Fruit fly (Drosophila melanogaster) whole organism, pupa: ENCODE data around the gene CG14086.

Experiments
- CG12605 ChIP-seq: fragments of 200-800 bp; sonication (Bioruptor generic); IDR thresholded peaks from 2 replicates; pipeline ENCODE4 v1.3.6; 2022; ENCODE audit warnings: missing biosample characterization, missing genetic modification characterization
- CG13204 ChIP-seq: fragments of 200-800 bp; sonication (Bioruptor generic); optimal IDR thresholded peaks from 2 replicates; lab custom pipeline; 2018; ENCODE audit warnings: missing biosample characterization, mild to moderate bottlenecking, missing genetic modification characterization, moderate library complexity
- CG17806 ChIP-seq: fragments of 200-800 bp; sonication (Bioruptor generic); optimal IDR thresholded peaks from 2 replicates; lab custom pipeline; 2018; ENCODE audit warnings: missing biosample characterization, mild to moderate bottlenecking, missing genetic modification characterization, moderate library complexity
- CG32121 ChIP-seq: fragments of 200-800 bp; sonication (Bioruptor generic); IDR thresholded peaks from 2 replicates; pipeline ENCODE4 v1.3.6; 2022; ENCODE audit warnings: missing biosample characterization, missing genetic modification characterization
- D1 ChIP-seq: fragments of 200-800 bp; sonication (Bioruptor generic); optimal IDR thresholded peaks from 2 replicates; lab custom pipeline; 2018; ENCODE audit warnings: missing biosample characterization, mild to moderate bottlenecking, missing genetic modification characterization, moderate library complexity
- EcR ChIP-seq: fragments of 200-800 bp; sonication (Bioruptor generic); optimal IDR thresholded peaks from 3 replicates; lab custom pipeline; 2019; ENCODE audit warnings: missing biosample characterization, missing genetic modification characterization, mild to moderate bottlenecking, moderate library complexity, missing genetic modification reagents
- Ets98B ChIP-seq: fragments of 200-800 bp; sonication (Bioruptor generic); IDR thresholded peaks from 2 replicates; pipeline ENCODE4 v1.3.6; 2022; ENCODE audit warnings: missing biosample characterization, missing genetic modification characterization
- Pif1A ChIP-seq: fragments of 200-800 bp; sonication (Bioruptor generic); optimal IDR thresholded peaks from 3 replicates; lab custom pipeline; 2016; ENCODE audit warnings: missing biosample characterization, missing genetic modification characterization
- fd96Ca ChIP-seq: fragments of 200-800 bp; sonication (Bioruptor generic); IDR thresholded peaks from 3 replicates; pipeline ENCODE4 v1.3.6; 2022; ENCODE audit warnings: missing biosample characterization, missing genetic modification characterization

- TF ChIP-seq Ets98B (GFP tag; lab: Robert Waterston, UW) = no peak
- TF ChIP-seq CG32121 (GFP tag; lab: Robert Waterston, UW) = no peak
- no peak for TF ChIP-seq Pif1A
- no peak for TF ChIP-seq CG13204 (GFP tag; lab: Kevin White, UChicago)
- TF ChIP-seq EcR (GFP tag; lab: Kevin White, UChicago) = no peak
- TF ChIP-seq CG17806 = no peak
- TF ChIP-seq fd96Ca (GFP tag; lab: Robert Waterston, UW) = no peak
- no peak for TF ChIP-seq CG12605
- TF ChIP-seq D1 = no peak
Measured at dm6 chr3L:19289411-19289810, 13.8 kb downstream of the CG14086 start.
